Fruit fly (Drosophila melanogaster) whole organism, embryonic: ENCODE data around the gene CG11550.
A peak's percentile ranks its signal among the peaks of the same experiment; 100 is the strongest.

Experiments used
- Awh ChIP-seq: fragments of 200-800 bp; sonication (Bioruptor generic); IDR thresholded peaks from 2 replicates; pipeline ENCODE4, ENCODE4 v1.3.6; 2022; ENCODE audit warnings: missing biosample characterization, missing genetic modification characterization
- B-H1 ChIP-seq: fragments of 200-800 bp; sonication (Bioruptor generic); IDR thresholded peaks from 3 replicates; pipeline ENCODE4 v1.3.6; 2022; ENCODE audit warnings: missing biosample characterization, missing genetic modification characterization
- CG10959 ChIP-seq: fragments of 200-800 bp; sonication (Bioruptor generic); IDR thresholded peaks from 2 replicates; pipeline ENCODE4 v1.3.6; 2022; ENCODE audit warnings: missing biosample characterization, missing genetic modification characterization
- CG11456 ChIP-seq: fragments of 200-800 bp; sonication (Bioruptor generic); IDR thresholded peaks from 3 replicates; pipeline ENCODE4 v1.3.6; 2022; ENCODE audit warnings: missing biosample characterization, missing genetic modification characterization
- CG1233 ChIP-seq: fragments of 200-800 bp; sonication (Bioruptor generic); optimal IDR thresholded peaks from 4 replicates; lab custom pipeline; 2018; ENCODE audit warnings: missing biosample characterization, mild to moderate bottlenecking, missing genetic modification characterization
- CG13123 ChIP-seq: fragments of 200-800 bp; sonication (Bioruptor generic); optimal IDR thresholded peaks from 2 replicates; lab custom pipeline; 2016; ENCODE audit warnings: missing biosample characterization, missing genetic modification characterization
- CG13287 ChIP-seq: fragments of 200-800 bp; sonication (Bioruptor generic); IDR thresholded peaks from 2 replicates; pipeline ENCODE4 v1.3.6; 2022; ENCODE audit warnings: missing biosample characterization, missing genetic modification characterization; ENCODE audit not compliant: partially characterized antibody
- CG15514 ChIP-seq: fragments of 200-800 bp; sonication (Bioruptor generic); optimal IDR thresholded peaks from 3 replicates; lab custom pipeline; 2017; ENCODE audit warnings: missing biosample characterization, missing genetic modification characterization, mild to moderate bottlenecking, moderate library complexity, missing genetic modification reagents
- CG16779 ChIP-seq: fragments of 200-800 bp; sonication (Bioruptor generic); IDR thresholded peaks from 2 replicates; pipeline ENCODE4 v1.3.6; 2022; ENCODE audit warnings: missing biosample characterization, missing genetic modification characterization
- CG17912 ChIP-seq: fragments of 200-800 bp; sonication (Bioruptor generic); optimal IDR thresholded peaks from 2 replicates; lab custom pipeline; 2018; ENCODE audit warnings: missing biosample characterization, mild to moderate bottlenecking, missing genetic modification characterization
- CG18262 ChIP-seq: fragments of 200-800 bp; optimal IDR thresholded peaks from 3 replicates; lab custom pipeline; 2019; ENCODE audit warnings: missing biosample characterization, mild to moderate bottlenecking, missing genetic modification characterization, moderate library complexity
- CG2712 ChIP-seq: fragments of 200-800 bp; optimal IDR thresholded peaks from 3 replicates; lab custom pipeline; 2019; ENCODE audit warnings: missing biosample characterization, mild to moderate bottlenecking, missing genetic modification characterization, moderate library complexity
- CG2875 ChIP-seq: fragments of 200-800 bp; sonication (Bioruptor generic); optimal IDR thresholded peaks from 2 replicates; lab custom pipeline; 2017; ENCODE audit warnings: missing biosample characterization, mild to moderate bottlenecking, missing genetic modification characterization, missing genetic modification reagents
- CG4404 ChIP-seq: fragments of 200-800 bp; sonication (Bioruptor generic); IDR thresholded peaks from 2 replicates; pipeline ENCODE4 v1.3.6; 2022; ENCODE audit warnings: missing biosample characterization, missing genetic modification characterization
- CG5953 ChIP-seq: fragments of 200-800 bp; sonication (Bioruptor generic); IDR thresholded peaks from 2 replicates; pipeline ENCODE4 v1.3.6; 2022; ENCODE audit warnings: missing biosample characterization, missing genetic modification characterization
- CG7839 ChIP-seq: fragments of 200-800 bp; sonication (Bioruptor generic); optimal IDR thresholded peaks from 3 replicates; lab custom pipeline; 2018; ENCODE audit warnings: missing biosample characterization, mild to moderate bottlenecking, missing genetic modification characterization, moderate library complexity
- CkIIα-i1 ChIP-seq: fragments of 200-800 bp; sonication (Bioruptor generic); IDR thresholded peaks from 2 replicates; pipeline ENCODE4 v1.3.6; 2022; ENCODE audit warnings: missing biosample characterization, missing genetic modification characterization
- D ChIP-seq, 2 experiments: fragments of 200-800 bp in 1 of 2; fragments of >200 bp in 1 of 2; sonication (Bioruptor generic) in 1 of 2; optimal IDR thresholded peaks; 2 replicates in 1 of 2; 3 replicates in 1 of 2; lab custom pipeline; 2017; ENCODE audit warnings: mild to moderate bottlenecking in 1 of 2, missing biosample characterization in 1 of 2, missing genetic modification characterization in 1 of 2, missing genetic modification reagents in 1 of 2
- Dfd ChIP-seq, 2 experiments: fragments of >200 bp; optimal IDR thresholded peaks; 2 replicates each; lab custom pipeline; 2017; ENCODE audit warnings: missing biosample characterization in 2 of 2, missing genetic modification characterization in 2 of 2
- Doc2 ChIP-seq: fragments of 200-800 bp; sonication (Bioruptor generic); IDR thresholded peaks from 2 replicates; pipeline ENCODE4 v1.3.6; 2022; ENCODE audit warnings: missing biosample characterization, missing genetic modification characterization
- Hmx ChIP-seq: fragments of 200-800 bp; sonication (Bioruptor generic); optimal IDR thresholded peaks from 2 replicates; lab custom pipeline; 2016; ENCODE audit warnings: missing biosample characterization, missing genetic modification characterization
- MBD-R2 ChIP-seq: fragments of 200-800 bp; sonication (Bioruptor generic); IDR thresholded peaks from 2 replicates; pipeline ENCODE4 v1.3.6; 2022; ENCODE audit warnings: missing biosample characterization, missing genetic modification characterization
- Mrtf ChIP-seq: fragments of 200-800 bp; sonication (Bioruptor generic); IDR thresholded peaks from 3 replicates; pipeline ENCODE4 v1.3.6; 2022; ENCODE audit warnings: missing biosample characterization, missing genetic modification characterization
- NfI ChIP-seq: fragments of 200-800 bp; sonication (Bioruptor generic); optimal IDR thresholded peaks from 3 replicates; lab custom pipeline; 2018; ENCODE audit warnings: missing biosample characterization, mild to moderate bottlenecking, missing genetic modification characterization, moderate library complexity
- Ravus ChIP-seq: fragments of 200-800 bp; sonication (Bioruptor generic); IDR thresholded peaks from 2 replicates; pipeline ENCODE4 v1.3.6; 2022; ENCODE audit warnings: missing biosample characterization, missing genetic modification characterization
- Tbp ChIP-seq: fragments of >200 bp; optimal IDR thresholded peaks from 2 replicates; lab custom pipeline; 2018; ENCODE audit warnings: missing biosample characterization, missing genetic modification characterization
- ara ChIP-seq: fragments of 200-800 bp; sonication (Bioruptor generic); IDR thresholded peaks from 2 replicates; pipeline ENCODE4 v1.3.6; 2022; ENCODE audit warnings: missing biosample characterization, missing genetic modification characterization
- ase ChIP-seq: fragments of 200-800 bp; sonication (Bioruptor generic); IDR thresholded peaks from 3 replicates; pipeline ENCODE4 v1.3.6; 2022; ENCODE audit warnings: missing biosample characterization, missing genetic modification characterization
- az2 ChIP-seq: fragments of 200-800 bp; sonication (Bioruptor generic); optimal IDR thresholded peaks from 3 replicates; lab custom pipeline; 2016; ENCODE audit warnings: missing biosample characterization, missing genetic modification characterization
- bab2 ChIP-seq: fragments of 200-800 bp; sonication (Bioruptor generic); optimal IDR thresholded peaks from 2 replicates; lab custom pipeline; 2016; ENCODE audit warnings: missing biosample characterization, missing genetic modification characterization
- bbx ChIP-seq: fragments of 200-800 bp; sonication (Bioruptor generic); IDR thresholded peaks from 2 replicates; pipeline ENCODE4 v1.3.6; 2022; ENCODE audit warnings: missing biosample characterization, missing genetic modification characterization; ENCODE audit not compliant: partially characterized antibody
- dmrt99B ChIP-seq: fragments of 200-800 bp; sonication (Bioruptor generic); optimal IDR thresholded peaks from 2 replicates; lab custom pipeline; 2018; ENCODE audit warnings: missing biosample characterization, mild to moderate bottlenecking, missing genetic modification characterization, moderate library complexity
- ems ChIP-seq: fragments of 200-800 bp; sonication (Bioruptor generic); optimal IDR thresholded peaks from 3 replicates; lab custom pipeline; 2016; ENCODE audit warnings: missing biosample characterization, missing genetic modification characterization
- eve ChIP-seq, 2 experiments: fragments of >200 bp; optimal IDR thresholded peaks; 2 replicates each; lab custom pipeline; 2017; ENCODE audit warnings: missing biosample characterization in 2 of 2, missing genetic modification characterization in 2 of 2
- gsb ChIP-seq: fragments of 200-800 bp; sonication (Bioruptor generic); IDR thresholded peaks from 2 replicates; pipeline ENCODE4 v1.3.6; 2022; ENCODE audit warnings: missing biosample characterization, missing genetic modification characterization
- her ChIP-seq: fragments of 200-800 bp; sonication (Bioruptor generic); optimal IDR thresholded peaks from 2 replicates; lab custom pipeline; 2016; ENCODE audit warnings: missing biosample characterization, missing genetic modification characterization
- kni ChIP-seq: fragments of 200-800 bp; sonication (Bioruptor generic); optimal IDR thresholded peaks from 3 replicates; lab custom pipeline; 2017; ENCODE audit warnings: mild to moderate bottlenecking, missing biosample characterization, missing genetic modification reagents, missing genetic modification characterization
- lola ChIP-seq, 3 experiments: fragments of >200 bp in 2 of 3; fragments of 200-800 bp in 1 of 3; sonication (Bioruptor generic) in 1 of 3; optimal IDR thresholded peaks; 2 replicates each; lab custom pipeline; 2017 to 2019; ENCODE audit warnings: missing biosample characterization in 3 of 3, missing genetic modification characterization in 3 of 3, mild to moderate bottlenecking in 1 of 3, moderate library complexity in 1 of 3
- luna ChIP-seq: fragments of 200-800 bp; sonication (Bioruptor generic); optimal IDR thresholded peaks from 2 replicates; lab custom pipeline; 2016; ENCODE audit warnings: missing biosample characterization, missing genetic modification characterization
- maf-S ChIP-seq: fragments of 200-800 bp; sonication (Bioruptor generic); optimal IDR thresholded peaks from 2 replicates; lab custom pipeline; 2016; ENCODE audit warnings: missing biosample characterization, missing genetic modification characterization
- nau ChIP-seq: fragments of 200-800 bp; sonication (Bioruptor generic); optimal IDR thresholded peaks from 3 replicates; lab custom pipeline; 2017; ENCODE audit warnings: missing biosample characterization, mild to moderate bottlenecking, missing genetic modification characterization, missing genetic modification reagents
- nmo ChIP-seq: fragments of 200-800 bp; sonication (Bioruptor generic); optimal IDR thresholded peaks from 2 replicates; lab custom pipeline; 2018; ENCODE audit warnings: missing biosample characterization, mild to moderate bottlenecking, missing genetic modification characterization, moderate library complexity
- nom ChIP-seq: fragments of 200-800 bp; sonication (Bioruptor generic); optimal IDR thresholded peaks from 2 replicates; lab custom pipeline; 2017; ENCODE audit warnings: missing biosample characterization, missing genetic modification characterization, mild to moderate bottlenecking, moderate library complexity, missing genetic modification reagents
- peb ChIP-seq: fragments of 200-800 bp; sonication (Bioruptor generic); IDR thresholded peaks from 2 replicates; pipeline ENCODE4 v1.3.6; 2022; ENCODE audit warnings: missing biosample characterization, missing genetic modification characterization
- pfk ChIP-seq: fragments of 200-800 bp; sonication (Bioruptor generic); optimal IDR thresholded peaks from 2 replicates; lab custom pipeline; 2018; ENCODE audit warnings: missing biosample characterization, mild to moderate bottlenecking, missing genetic modification characterization, moderate library complexity
- ro ChIP-seq: fragments of 200-800 bp; sonication (Bioruptor generic); IDR thresholded peaks from 2 replicates; pipeline ENCODE4 v1.3.6; 2022; ENCODE audit warnings: missing biosample characterization, missing genetic modification characterization
- sim ChIP-seq: fragments of 200-800 bp; sonication (Bioruptor generic); IDR thresholded peaks from 2 replicates; pipeline ENCODE4 v1.3.6; 2022; ENCODE audit warnings: missing biosample characterization, missing genetic modification characterization
- sqz ChIP-seq: fragments of 200-800 bp; sonication (Bioruptor generic); optimal IDR thresholded peaks from 3 replicates; lab custom pipeline; 2018; ENCODE audit warnings: missing biosample characterization, mild to moderate bottlenecking, missing genetic modification characterization
- trem ChIP-seq: fragments of 200-800 bp; optimal IDR thresholded peaks from 3 replicates; lab custom pipeline; 2019; ENCODE audit warnings: missing biosample characterization, mild to moderate bottlenecking, missing genetic modification characterization, moderate library complexity
- ttk ChIP-seq: fragments of 200-800 bp; sonication (Bioruptor generic); IDR thresholded peaks from 2 replicates; pipeline ENCODE4 v2.1.2; 2022; ENCODE audit warnings: missing biosample characterization, missing genetic modification characterization
- wdn ChIP-seq: fragments of 200-800 bp; sonication (Bioruptor generic); IDR thresholded peaks from 2 replicates; pipeline ENCODE4 v1.3.6; 2022; ENCODE audit warnings: missing biosample characterization, missing genetic modification characterization

The CG11550 gene

DNA sequence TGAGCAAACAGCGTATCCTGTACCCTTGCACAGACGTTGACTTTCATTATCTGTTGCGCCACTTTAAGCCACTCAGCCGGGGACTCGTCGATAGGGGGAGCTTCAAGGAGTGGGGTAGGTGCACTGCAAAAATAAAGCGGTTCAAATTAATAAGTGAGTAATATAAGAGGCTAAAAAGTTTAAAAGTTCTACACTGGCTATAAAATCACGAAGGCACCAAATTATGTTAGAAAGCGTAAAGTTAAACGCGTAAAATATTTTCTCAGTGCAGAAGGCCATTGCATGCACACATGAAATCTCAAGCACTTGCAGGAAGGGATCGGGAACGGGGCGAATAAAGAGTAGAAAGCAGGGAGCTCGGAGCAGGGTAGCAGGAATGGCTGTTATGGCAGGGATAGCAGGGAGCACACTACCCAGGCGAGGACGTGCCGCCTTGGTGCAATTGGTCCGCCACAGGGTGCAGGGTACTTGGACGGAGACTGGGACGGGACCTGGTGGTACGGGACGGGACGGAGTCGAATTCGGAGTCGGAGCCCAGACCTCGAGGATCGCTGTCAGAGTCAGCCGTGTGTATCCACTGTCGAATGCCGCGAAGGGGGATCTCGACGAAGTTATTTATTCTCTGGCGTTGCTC, 18.6 kb upstream of the CG11550 start (continued):
- TF ChIP-seq CG2712 (peak; percentile 35), lola (GFP tag; optimal IDR thresholded peaks at IDR 0.05; lab: Kevin White, UChicago) (peak in 1 of 3 experiments; percentile 32), nau (GFP tag; lab: Kevin White, UChicago) (no peak), luna (GFP tag; lab: Kevin White, UChicago) (no peak), pfk (GFP tag; lab: Kevin White, UChicago) (no peak), CG2875 (no peak), maf-S (no peak), trem (tag; lab: Kevin White, UChicago) (no peak), nom (GFP tag; lab: Kevin White, UChicago) (peak; percentile 79), ems (GFP tag; lab: Kevin White, UChicago) (no peak), Hmx (GFP tag; lab: Kevin White, UChicago) (no peak), az2 (GFP tag; lab: Kevin White, UChicago) (peak; percentile 4), CG15514 (no peak), Doc2 (GFP tag; lab: Robert Waterston, UW) (no peak), CG5953 (GFP tag; lab: Robert Waterston, UW) (no peak), CkIIα-i1 (GFP tag; lab: Robert Waterston, UW) (no peak), sim (GFP tag; lab: Robert Waterston, UW) (0 out of 2 replicates have a peak, but pooled peaks have one; percentile 11), her (GFP tag; lab: Kevin White, UChicago) (no peak), CG16779 (no peak), CG11456 (GFP tag; lab: Robert Waterston, UW) (no peak), ttk (GFP tag; lab: Robert Waterston, UW) (no peak), Ravus (GFP tag; lab: Robert Waterston, UW) (no peak), ara (GFP tag; lab: Robert Waterston, UW) (peak; percentile 55; the same call in 1 of the 2 replicates), D (optimal IDR thresholded peaks at IDR 0.05; lab: Kevin White, UChicago) (no peak), D (GFP tag; optimal IDR thresholded peaks at IDR 0.05; lab: Kevin White, UChicago) (peak; percentile 26), peb (GFP tag; lab: Robert Waterston, UW) (no peak), NfI (GFP tag; lab: Kevin White, UChicago) (no peak), CG13123 (GFP tag; lab: Kevin White, UChicago) (no peak), ase (GFP tag; lab: Robert Waterston, UW) (no peak), gsb (no peak), eve (GFP tag; optimal IDR thresholded peaks at IDR 0.05; lab: Kevin White, UChicago) (no peak), ro (GFP tag; lab: Robert Waterston, UW) (no peak), nmo (GFP tag; lab: Kevin White, UChicago) (no peak), CG1233 (GFP tag; lab: Kevin White, UChicago) (no peak), B-H1 (GFP tag; lab: Robert Waterston, UW) (no peak), wdn (no peak), Tbp (GFP tag; lab: Kevin White, UChicago) (no peak), CG7839 (tag; lab: Kevin White, UChicago) (no peak), dmrt99B (tag; lab: Kevin White, UChicago) (no peak), Awh (no peak), CG17912 (no peak), Mrtf (GFP tag; lab: Robert Waterston, UW) (no peak), sqz (GFP tag; lab: Kevin White, UChicago) (no peak), bab2 (GFP tag; lab: Kevin White, UChicago) (no peak), CG10959 (GFP tag; lab: Robert Waterston, UW) (no peak), CG13287 (GFP tag; lab: Robert Waterston, UW) (no peak), bbx (GFP tag; lab: Robert Waterston, UW) (no peak), CG4404 (GFP tag; lab: Robert Waterston, UW) (peak; percentile 8; the same call in 1 of the 2 replicates), CG18262 (tag; lab: Kevin White, UChicago) (peak; percentile 45), MBD-R2 (no peak), Dfd (GFP tag; optimal IDR thresholded peaks at IDR 0.05; lab: Kevin White, UChicago) (no peak), kni (GFP tag; lab: Kevin White, UChicago) (no peak)
